Worm (Caenorhabditis elegans) whole organism, early embryonic: ENCODE measurements around the gene Y39B6A.30.
"Not testable (repeated sequence)": the region's sequence is repeated elsewhere in the genome, so short reads cannot be mapped to it uniquely, and the experiment has no call there.

Source experiments
- B0310.2 ChIP-seq: sonication (generic microtip); optimal IDR thresholded peaks from 2 replicates; lab custom pipeline; 2016; ENCODE audit warnings: mild to moderate bottlenecking, missing genetic modification characterization, missing compliant biosample characterization
- F13C5.2 ChIP-seq: sonication (generic microtip); optimal IDR thresholded peaks from 2 replicates; lab custom pipeline; 2017; ENCODE audit warnings: mild to moderate bottlenecking, missing genetic modification characterization, inconsistent platforms, missing compliant biosample characterization
- aly-1 ChIP-seq: sonication (generic microtip); optimal IDR thresholded peaks from 2 replicates; lab custom pipeline; 2016; ENCODE audit warnings: missing genetic modification characterization, missing compliant biosample characterization
- ama-1 ChIP-seq: fragments of 150-350 bp; optimal IDR thresholded peaks from 2 replicates; lab custom pipeline; 2014
- ceh-13 ChIP-seq: fragments of 200-800 bp; sonication (Bioruptor generic); optimal IDR thresholded peaks from 2 replicates; lab custom pipeline; 2018; ENCODE audit warnings: mild to moderate bottlenecking, missing genetic modification characterization, missing compliant biosample characterization
- ceh-36 ChIP-seq: sonication (generic microtip); optimal IDR thresholded peaks from 2 replicates; lab custom pipeline; 2016; ENCODE audit warnings: missing genetic modification characterization, inconsistent platforms, missing compliant biosample characterization
- ets-7 ChIP-seq: sonication (generic microtip); optimal IDR thresholded peaks from 2 replicates; lab custom pipeline; 2016; ENCODE audit warnings: missing genotype, missing genetic modification characterization, missing compliant biosample characterization
- flt-1 ChIP-seq: fragments of 200-800 bp; sonication (Bioruptor generic); IDR thresholded peaks from 2 replicates; pipeline ENCODE4 v1.3.6; 2022; ENCODE audit warnings: missing genetic modification characterization, missing compliant biosample characterization
- hmbx-1 ChIP-seq: sonication (generic microtip); optimal IDR thresholded peaks from 2 replicates; lab custom pipeline; 2016; ENCODE audit warnings: mild to moderate bottlenecking, missing genetic modification characterization, missing compliant biosample characterization
- hmg-4 ChIP-seq: fragments of 200-800 bp; sonication (Bioruptor generic); optimal IDR thresholded peaks from 2 replicates; lab custom pipeline; 2018; ENCODE audit warnings: mild to moderate bottlenecking, missing genetic modification characterization, missing compliant biosample characterization
- hnd-1 ChIP-seq: sonication (generic microtip); optimal IDR thresholded peaks from 2 replicates; lab custom pipeline; 2016; ENCODE audit warnings: missing genetic modification characterization, missing compliant biosample characterization
- pes-1 ChIP-seq: fragments of 200-800 bp; sonication (Bioruptor generic); IDR thresholded peaks from 2 replicates; pipeline ENCODE4 v1.3.6; 2022; ENCODE audit warnings: missing genetic modification reagents, missing genetic modification characterization, missing compliant biosample characterization
- scrt-1 ChIP-seq: fragments of 200-800 bp; sonication (Bioruptor generic); IDR thresholded peaks from 2 replicates; pipeline ENCODE4 v1.3.6; 2022; ENCODE audit warnings: missing genetic modification characterization, missing compliant biosample characterization
- sea-1 ChIP-seq: fragments of 200-800 bp; sonication (Bioruptor generic); conservative IDR thresholded peaks from 2 replicates; pipeline ENCODE4 v1.3.6; 2022; ENCODE audit warnings: missing genetic modification characterization, missing compliant biosample characterization
- tbx-11 ChIP-seq: fragments of 200-800 bp; sonication (Bioruptor generic); IDR thresholded peaks from 2 replicates; pipeline ENCODE4 v1.3.6; 2022; ENCODE audit warnings: missing genetic modification characterization, missing compliant biosample characterization
- tbx-37 ChIP-seq: fragments of 200-800 bp; sonication (Bioruptor generic); conservative IDR thresholded peaks from 2 replicates; pipeline ENCODE4 v1.3.6; 2022; ENCODE audit warnings: missing genetic modification reagents, missing genetic modification characterization, missing compliant biosample characterization
- tra-4 ChIP-seq: sonication (generic microtip); optimal IDR thresholded peaks from 2 replicates; lab custom pipeline; 2017; ENCODE audit warnings: missing genetic modification characterization, missing compliant biosample characterization

Gene Y39B6A.30

ce11 chrV:19014273-19014672, at the start of gene Y39B6A.30:
Gene Y39B6A.30 (plus strand): TSS chrV:19014573.
- not testable (repeated sequence) for TF ChIP-seq pes-1; flt-1; aly-1 (tag; lab: Kevin White, UChicago)

ce11 chrV:18967479-18968056, 46.8 kb upstream of the Y39B6A.30 start, which contains the start of gene Y39B6A.43:
Gene Y39B6A.43 (minus strand): TSS chrV:18967829.
- TF ChIP-seq tra-4 (tag; lab: Kevin White, UChicago) (no peak), sea-1 (GFP tag; lab: Robert Waterston, UW) (no peak), aly-1 (tag; lab: Kevin White, UChicago) (no peak), tbx-37 (GFP tag; lab: Robert Waterston, UW) (0 out of 2 replicates have a peak, but pooled peaks have one; percentile 26), hmbx-1 (tag; lab: Kevin White, UChicago) (no peak), ama-1 (lab: Kevin White, UChicago) (no peak), scrt-1 (GFP tag; lab: Robert Waterston, UW) (no peak), hnd-1 (no peak), tbx-11 (GFP tag; lab: Robert Waterston, UW) (no peak), hmg-4 (GFP tag; lab: Kevin White, UChicago) (peak; percentile 28), B0310.2 (tag; lab: Kevin White, UChicago) (peak; percentile 6), flt-1 (peak; percentile 61; the same call in 1 of the 2 replicates), ceh-36 (no peak), pes-1 (peak; percentile 54), F13C5.2 (peak; percentile 87), ets-7 (tag; lab: Kevin White, UChicago) (no peak), ceh-13 (GFP tag; lab: Kevin White, UChicago) (no peak)

DNA sequence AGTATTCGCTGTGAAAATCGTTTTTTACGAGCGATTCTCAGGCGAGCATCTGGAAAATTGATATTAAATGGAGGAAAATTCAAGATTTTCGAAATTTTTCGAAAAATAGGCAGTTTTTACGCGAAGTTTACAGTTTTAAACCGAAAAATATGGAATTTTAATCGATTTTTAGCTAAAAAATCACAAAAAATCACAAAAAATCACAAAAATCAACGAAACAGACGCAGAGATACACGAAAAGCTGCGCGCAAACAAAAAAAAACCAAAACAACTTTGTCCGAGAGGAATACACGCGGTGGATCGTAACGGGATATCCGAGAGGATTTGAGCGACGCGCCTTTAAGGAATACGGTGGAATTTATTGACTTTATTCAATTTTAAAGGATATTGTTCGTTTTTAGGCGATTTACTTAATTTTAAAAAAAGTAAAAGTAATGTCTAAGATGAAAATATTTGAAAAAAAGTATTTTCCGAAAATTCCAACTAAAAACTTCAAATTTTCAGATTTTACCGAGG, 44.7 kb upstream of the Y39B6A.30 start, which contains the start of gene Y39B6A.42:
Gene Y39B6A.42 (minus strand): TSS at position 51 of the 516 bp plus-strand sequence.
- TF ChIP-seq B0310.2 (tag; lab: Kevin White, UChicago) (no peak), ets-7 (tag; lab: Kevin White, UChicago) (no peak), tbx-11 (GFP tag; lab: Robert Waterston, UW) (no peak)

ce11 chrV:18976539-18976938, 37.8 kb upstream of the Y39B6A.30 start:
- TF ChIP-seq tra-4 (tag; lab: Kevin White, UChicago) (no peak), hnd-1 (no peak), ceh-36 (no peak), ama-1 (lab: Kevin White, UChicago) (no peak), hmbx-1 (tag; lab: Kevin White, UChicago) (no peak), tbx-37 (GFP tag; lab: Robert Waterston, UW) (no peak), scrt-1 (GFP tag; lab: Robert Waterston, UW) (no peak), aly-1 (tag; lab: Kevin White, UChicago) (no peak), B0310.2 (tag; lab: Kevin White, UChicago) (no peak), F13C5.2 (no peak), ets-7 (tag; lab: Kevin White, UChicago) (no peak), ceh-13 (GFP tag; lab: Kevin White, UChicago) (no peak), tbx-11 (GFP tag; lab: Robert Waterston, UW) (no peak), sea-1 (GFP tag; lab: Robert Waterston, UW) (no peak), hmg-4 (GFP tag; lab: Kevin White, UChicago) (no peak)

DNA sequence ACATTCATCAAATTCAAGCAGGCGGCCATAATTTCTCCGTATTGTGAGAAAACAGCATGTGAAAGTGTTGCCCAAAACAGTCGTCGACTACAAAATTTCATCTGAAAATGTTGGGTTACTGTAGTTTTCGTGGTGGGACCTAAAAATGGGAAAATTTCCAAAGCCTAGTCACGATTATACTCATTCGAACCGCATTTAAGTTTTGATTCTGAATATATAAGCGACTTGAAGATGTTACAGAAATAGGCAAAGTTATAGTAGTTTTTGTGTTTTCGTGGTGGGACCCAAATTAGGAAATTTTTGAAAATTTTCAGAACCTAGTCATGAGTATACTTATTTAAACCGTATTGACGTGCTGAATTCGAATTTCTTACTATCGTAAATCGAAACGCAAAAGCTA, 36.5 kb upstream of the Y39B6A.30 start, which contains the start of gene Y39B6A.41:
Gene Y39B6A.41 (minus strand): TSS at position 101 of the 400 bp plus-strand sequence.
- TF ChIP-seq scrt-1 (GFP tag; lab: Robert Waterston, UW) (no peak), ets-7 (tag; lab: Kevin White, UChicago) (no peak)

DNA sequence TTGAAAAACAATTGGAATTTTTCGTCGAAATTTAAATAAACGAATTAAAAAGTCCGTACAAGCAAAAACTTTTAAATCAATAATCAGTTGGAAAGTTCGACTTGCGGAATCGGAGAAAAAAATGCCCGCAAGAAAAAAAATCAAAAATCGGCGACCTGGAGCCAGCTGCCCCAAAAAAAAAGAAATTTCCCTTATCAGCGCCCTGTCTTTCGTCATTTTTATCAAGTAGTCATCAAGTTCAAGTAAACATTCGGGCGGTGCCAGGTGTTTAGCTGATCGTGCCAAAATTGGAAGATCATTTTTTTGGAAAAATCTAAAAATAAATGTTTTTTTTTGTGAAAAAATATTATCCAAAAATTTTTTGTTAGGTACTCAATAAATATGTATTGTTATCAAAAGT, 36.1 kb upstream of the Y39B6A.30 start:
- TF ChIP-seq tbx-37 (GFP tag; lab: Robert Waterston, UW) (no peak), ceh-13 (GFP tag; lab: Kevin White, UChicago) (no peak), ets-7 (tag; lab: Kevin White, UChicago) (no peak), F13C5.2 (no peak), B0310.2 (tag; lab: Kevin White, UChicago) (no peak), tra-4 (tag; lab: Kevin White, UChicago) (no peak), sea-1 (GFP tag; lab: Robert Waterston, UW) (no peak)

- TF ChIP-seq tbx-37 (GFP tag; lab: Robert Waterston, UW) = 0 out of 2 replicates have a peak, but pooled peaks have one; percentile 16
- peak; percentile 60 for TF ChIP-seq pes-1
These were observed 34.3 kb upstream of the Y39B6A.30 start for ce11 chrV:18980091-18980490.

DNA sequence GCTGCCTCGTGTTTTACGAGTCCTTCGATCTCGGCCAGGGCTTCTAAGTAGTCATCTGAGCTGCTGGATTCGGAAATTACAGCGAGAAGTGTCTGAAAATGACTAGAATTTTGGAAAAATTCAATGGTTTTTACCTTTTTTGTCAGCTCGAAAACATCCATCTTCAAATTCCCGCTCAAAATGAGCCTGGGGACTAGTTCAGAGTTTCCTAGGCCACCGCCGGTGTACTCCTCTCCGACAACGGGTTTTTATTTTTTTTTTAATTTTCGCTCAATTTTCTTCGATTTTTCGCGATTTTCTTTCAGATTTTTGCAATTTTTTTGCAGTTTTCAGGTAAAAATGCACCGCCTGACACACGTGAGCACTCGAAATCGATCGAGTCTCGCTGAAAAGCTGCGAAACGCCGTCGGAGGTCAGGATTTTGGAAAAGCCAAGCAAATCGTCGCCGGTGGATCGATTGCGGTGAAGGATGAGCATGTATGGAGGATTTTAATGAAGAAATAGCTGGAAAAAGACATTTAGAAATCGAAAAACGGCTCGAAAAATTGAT, 33.3 kb upstream of the Y39B6A.30 start, which contains the start of the genes mrps-35 and sws-1:
Gene mrps-35 (plus strand): TSS at position 327 of the 550 bp plus-strand sequence.
Gene sws-1 (minus strand): TSS at position 500 of the 550 bp plus-strand sequence.
- TF ChIP-seq hmbx-1 (tag; lab: Kevin White, UChicago) = no peak
- no peak for TF ChIP-seq tra-4 (tag; lab: Kevin White, UChicago)
- no peak for TF ChIP-seq flt-1
- TF ChIP-seq F13C5.2 = no peak
- TF ChIP-seq B0310.2 (tag; lab: Kevin White, UChicago) = no peak
- TF ChIP-seq ama-1 (lab: Kevin White, UChicago) = no peak
- 0 out of 2 replicates have a peak, but pooled peaks have one; percentile 26 for TF ChIP-seq sea-1 (GFP tag; lab: Robert Waterston, UW)
- no peak for TF ChIP-seq scrt-1 (GFP tag; lab: Robert Waterston, UW)
- TF ChIP-seq hnd-1 = no peak
- no peak for TF ChIP-seq tbx-11 (GFP tag; lab: Robert Waterston, UW)
- peak; percentile 8 for TF ChIP-seq ets-7 (tag; lab: Kevin White, UChicago)
- TF ChIP-seq pes-1 = peak; percentile 70
- peak; percentile 87 for TF ChIP-seq tbx-37 (GFP tag; lab: Robert Waterston, UW)
- no peak for TF ChIP-seq ceh-13 (GFP tag; lab: Kevin White, UChicago)
